Worm (Caenorhabditis elegans) whole organism, L4 larva: Measurements from ENCODE around the gene gei-15.

ENCODE experiments used
- F37D6.2 ChIP-seq: sonication (generic microtip); optimal IDR thresholded peaks from 2 replicates; lab custom pipeline; 2016; ENCODE audit warnings: mild to moderate bottlenecking, missing genetic modification characterization, missing compliant biosample characterization
- F44E2.7 ChIP-seq: fragments of 200-800 bp; sonication (Bioruptor generic); IDR thresholded peaks from 2 replicates; pipeline ENCODE4 v2.1.2; 2022; ENCODE audit warnings: missing genetic modification characterization, missing compliant biosample characterization
- Y5F2A.4 ChIP-seq: fragments of 200-800 bp; sonication (Bioruptor generic); optimal IDR thresholded peaks from 2 replicates; lab custom pipeline; 2018; ENCODE audit warnings: mild to moderate bottlenecking, missing genetic modification characterization, missing compliant biosample characterization
- Y75B8A.6 ChIP-seq: fragments of 200-800 bp; sonication (Bioruptor generic); IDR thresholded peaks from 2 replicates; pipeline ENCODE4 v1.3.6; 2022; ENCODE audit warnings: missing genetic modification reagents, missing genetic modification characterization, missing compliant biosample characterization
- aha-1 ChIP-seq: fragments of 150-350 bp; peaks from one replicate; lab custom pipeline; 2014; ENCODE audit warnings: missing biosample characterization, missing genetic modification characterization
- ama-1 ChIP-seq: fragments of 150-350 bp; optimal IDR thresholded peaks from 2 replicates; lab custom pipeline; 2014; ENCODE audit warnings: inconsistent platforms, mixed read lengths
- arid-1 ChIP-seq: fragments of 200-800 bp; sonication (Bioruptor generic); conservative IDR thresholded peaks from 2 replicates; pipeline ENCODE4 v1.3.6; 2022; ENCODE audit warnings: missing genetic modification reagents, missing genetic modification characterization, missing compliant biosample characterization
- ceh-44 ChIP-seq: fragments of 200-800 bp; sonication (Bioruptor generic); IDR thresholded peaks from 2 replicates; pipeline ENCODE4 v1.3.6; 2022; ENCODE audit warnings: missing genetic modification reagents, missing genetic modification characterization, missing compliant biosample characterization
- ceh-62 ChIP-seq: sonication (generic microtip); optimal IDR thresholded peaks from 2 replicates; lab custom pipeline; 2017; ENCODE audit warnings: missing biosample characterization, missing genetic modification characterization
- cey-2 ChIP-seq: sonication (generic microtip); optimal IDR thresholded peaks from 3 replicates; lab custom pipeline; 2017; ENCODE audit warnings: missing genetic modification characterization, mild to moderate bottlenecking, missing compliant biosample characterization, antibody characterized with exemption, borderline replicate concordance; ENCODE audit not compliant: insufficient read depth
- dmd-9 ChIP-seq: fragments of 200-800 bp; sonication (Bioruptor generic); IDR thresholded peaks from 2 replicates; pipeline ENCODE4 v1.3.6; 2022; ENCODE audit warnings: missing genetic modification reagents, missing genetic modification characterization, missing compliant biosample characterization
- dpl-1 ChIP-seq: fragments of 150-350 bp; optimal IDR thresholded peaks from 2 replicates; lab custom pipeline; 2014; ENCODE audit warnings: missing biosample characterization, missing genetic modification reagents, missing genetic modification characterization
- dve-1 ChIP-seq: sonication (generic microtip); optimal IDR thresholded peaks from 2 replicates; lab custom pipeline; 2017; ENCODE audit warnings: antibody characterized with exemption, mild to moderate bottlenecking, missing genetic modification characterization, missing compliant biosample characterization; ENCODE audit not compliant: insufficient read depth
- fkh-10 ChIP-seq: fragments of 150-350 bp; optimal IDR thresholded peaks from 2 replicates; lab custom pipeline; 2014; ENCODE audit warnings: missing biosample characterization, missing genetic modification reagents, missing genetic modification characterization
- gei-8 ChIP-seq: fragments of 200-800 bp; sonication (Bioruptor generic); optimal IDR thresholded peaks from 2 replicates; lab custom pipeline; 2018; ENCODE audit warnings: mild to moderate bottlenecking, missing genetic modification characterization, missing compliant biosample characterization
- hif-1 ChIP-seq, 2 experiments: sonication (generic microtip); optimal IDR thresholded peaks; 2 replicates each; lab custom pipeline; 2016 to 2017; ENCODE audit warnings: missing compliant biosample characterization in 2 of 2, missing genetic modification characterization in 2 of 2, missing genetic modification reagents in 2 of 2, missing genotype in 2 of 2, mild to moderate bottlenecking in 1 of 2
- hlh-30 ChIP-seq: sonication (generic microtip); optimal IDR thresholded peaks from 2 replicates; lab custom pipeline; 2017; ENCODE audit warnings: antibody characterized with exemption, mild to moderate bottlenecking, missing genetic modification characterization, missing compliant biosample characterization; ENCODE audit not compliant: insufficient read depth
- lin-1 ChIP-seq: fragments of 200-800 bp; sonication (Bioruptor generic); IDR thresholded peaks from 2 replicates; pipeline ENCODE4 v1.3.6; 2022; ENCODE audit warnings: missing genetic modification reagents, missing genetic modification characterization, missing compliant biosample characterization
- lin-13 ChIP-seq: fragments of 150-350 bp; optimal IDR thresholded peaks from 2 replicates; lab custom pipeline; 2014; ENCODE audit warnings: missing biosample characterization, missing genetic modification reagents, missing genetic modification characterization
- lin-15B ChIP-seq: fragments of 150-350 bp; sonication (generic microtip); optimal IDR thresholded peaks from 3 replicates; lab custom pipeline; 2014; ENCODE audit warnings: missing biosample characterization, missing genetic modification characterization
- lin-29 ChIP-seq: fragments of 200-800 bp; sonication (Bioruptor generic); IDR thresholded peaks from 2 replicates; pipeline ENCODE4 v1.3.6; 2022; ENCODE audit warnings: missing genetic modification reagents, missing genetic modification characterization, missing compliant biosample characterization
- lin-38 ChIP-seq: fragments of 200-800 bp; sonication (Bioruptor generic); IDR thresholded peaks from 2 replicates; pipeline ENCODE4 v1.3.6; 2022; ENCODE audit warnings: missing genetic modification reagents, missing genetic modification characterization, missing compliant biosample characterization
- lsy-2 ChIP-seq, 2 experiments: fragments of 150-350 bp in 1 of 2; sonication (generic microtip) in 1 of 2; optimal IDR thresholded peaks; 2 replicates each; lab custom pipeline; 2014 to 2017; ENCODE audit warnings: missing biosample characterization in 2 of 2, missing genetic modification characterization in 2 of 2
- madf-5 ChIP-seq, 2 experiments: fragments of 200-800 bp; sonication (Bioruptor generic); IDR thresholded peaks; 2 replicates each; pipeline ENCODE4 v1.3.6; 2022; ENCODE audit warnings: missing compliant biosample characterization in 2 of 2, missing genetic modification characterization in 2 of 2
- mdl-1 ChIP-seq, 2 experiments: fragments of 150-350 bp in 1 of 2; sonication (generic microtip) in 1 of 2; optimal IDR thresholded peaks; 2 replicates each; lab custom pipeline; 2014 to 2017; ENCODE audit warnings: missing biosample characterization in 2 of 2, missing genetic modification characterization in 2 of 2
- mxl-3 ChIP-seq: fragments of 200-800 bp; sonication (Bioruptor generic); optimal IDR thresholded peaks from 2 replicates; lab custom pipeline; 2018; ENCODE audit warnings: mild to moderate bottlenecking, missing genetic modification characterization, missing compliant biosample characterization
- nhr-10 ChIP-seq: fragments of 150-350 bp; optimal IDR thresholded peaks from 2 replicates; lab custom pipeline; 2014; ENCODE audit warnings: missing biosample characterization, missing genetic modification characterization
- nhr-11 ChIP-seq: fragments of 150-350 bp; optimal IDR thresholded peaks from 2 replicates; lab custom pipeline; 2014; ENCODE audit warnings: missing biosample characterization, missing genetic modification characterization
- nhr-25 ChIP-seq: sonication (generic microtip); optimal IDR thresholded peaks from 2 replicates; lab custom pipeline; 2017; ENCODE audit warnings: missing genetic modification characterization, mild to moderate bottlenecking, missing compliant biosample characterization, antibody characterized with exemption, moderate library complexity, borderline replicate concordance; ENCODE audit not compliant: insufficient read depth
- nhr-28 ChIP-seq: fragments of 150-350 bp; optimal IDR thresholded peaks from 2 replicates; lab custom pipeline; 2014; ENCODE audit warnings: missing biosample characterization, missing genetic modification characterization
- nhr-48 ChIP-seq: sonication (generic microtip); optimal IDR thresholded peaks from 2 replicates; lab custom pipeline; 2016; ENCODE audit warnings: mild to moderate bottlenecking, missing genetic modification characterization, missing compliant biosample characterization
- nhr-6 ChIP-seq: fragments of 150-350 bp; optimal IDR thresholded peaks from 2 replicates; lab custom pipeline; 2014; ENCODE audit warnings: missing biosample characterization, missing genetic modification characterization
- pha-4 ChIP-seq, 2 experiments: fragments of 150-350 bp in 1 of 2; fragments of 200-800 bp in 1 of 2; sonication (Bioruptor generic) in 1 of 2; IDR thresholded peaks in 1 of 2; optimal IDR thresholded peaks in 1 of 2; 2 replicates each; pipeline versions ENCODE4 v1.3.6 to Lab custom; 2014 to 2022; ENCODE audit warnings: missing genetic modification characterization in 2 of 2, missing genetic modification reagents in 2 of 2, missing biosample characterization in 1 of 2, missing compliant biosample characterization in 1 of 2
- pqm-1 ChIP-seq: sonication (generic microtip); optimal IDR thresholded peaks from 2 replicates; lab custom pipeline; 2017; ENCODE audit warnings: missing biosample characterization, missing genetic modification characterization
- tag-97 ChIP-seq: fragments of 200-800 bp; sonication (Bioruptor generic); IDR thresholded peaks from 2 replicates; pipeline ENCODE4 v1.3.6; 2022; ENCODE audit warnings: missing genetic modification characterization, missing compliant biosample characterization
- tra-1 ChIP-seq: fragments of 200-800 bp; sonication (Bioruptor generic); IDR thresholded peaks from 2 replicates; pipeline ENCODE4 v1.3.6; 2022; ENCODE audit warnings: missing genetic modification reagents, missing genetic modification characterization, missing compliant biosample characterization
- unc-39 ChIP-seq: sonication (generic microtip); optimal IDR thresholded peaks from 2 replicates; lab custom pipeline; 2017; ENCODE audit warnings: missing biosample characterization, missing genetic modification characterization
- unc-62 ChIP-seq, 3 experiments: fragments of 150-350 bp in 1 of 3; sonication (generic microtip); optimal IDR thresholded peaks in 2 of 3; peaks in 1 of 3; 1 replicate in 1 of 3; 2 replicates in 2 of 3; lab custom pipeline; 2014 to 2017; ENCODE audit warnings: missing biosample characterization in 3 of 3, missing genetic modification characterization in 3 of 3, missing genetic modification reagents in 3 of 3, missing genotype in 1 of 3
- vab-7 ChIP-seq: fragments of 200-800 bp; sonication (Bioruptor generic); IDR thresholded peaks from 2 replicates; pipeline ENCODE4 v1.3.6; 2022; ENCODE audit warnings: missing genetic modification reagents, missing genetic modification characterization, missing compliant biosample characterization
- zip-11 ChIP-seq: fragments of 200-800 bp; sonication (Bioruptor generic); IDR thresholded peaks from 2 replicates; pipeline ENCODE4 v1.3.6; 2022; ENCODE audit warnings: missing genetic modification characterization, missing compliant biosample characterization
- zip-2 ChIP-seq: fragments of 150-350 bp; optimal IDR thresholded peaks from 2 replicates; lab custom pipeline; 2014; ENCODE audit warnings: missing biosample characterization, missing genetic modification characterization
- ztf-7 ChIP-seq: fragments of 150-350 bp; optimal IDR thresholded peaks from 2 replicates; lab custom pipeline; 2014; ENCODE audit warnings: missing biosample characterization, missing genetic modification characterization

gei-15 gene

DNA sequence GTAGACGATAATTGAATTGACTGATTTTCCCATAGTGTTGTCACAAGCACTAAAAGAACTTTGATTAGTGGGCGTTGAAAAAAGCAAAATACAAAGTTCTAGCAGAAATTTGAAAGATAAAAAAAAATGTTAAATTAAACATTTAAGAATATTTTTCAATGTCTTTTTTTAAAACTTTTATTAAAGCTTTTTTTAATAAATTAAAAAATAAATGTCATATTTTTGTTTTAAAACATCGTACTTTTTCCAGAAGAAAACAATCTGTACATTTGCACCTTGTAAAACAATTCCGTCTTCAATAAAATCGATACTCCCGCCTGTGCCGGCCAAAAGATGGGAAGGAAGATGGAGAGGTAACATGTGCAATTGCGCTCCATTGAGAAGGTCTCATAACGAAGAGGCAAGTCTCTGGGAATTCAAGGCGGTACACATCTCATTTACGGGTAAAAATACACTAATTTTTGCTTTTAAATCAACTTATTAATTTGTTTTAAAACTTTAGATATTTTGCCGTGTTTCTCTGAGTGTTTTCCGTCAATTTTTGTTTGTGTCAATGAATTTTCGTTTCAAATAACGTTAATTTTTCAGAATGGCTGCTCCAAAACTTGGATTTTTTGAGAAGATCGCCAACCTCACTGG lies 17.7 kb upstream of the gei-15 start, which contains the start of the genes glr-6 and asg-2 (continued):
- TF ChIP-seq arid-1 (GFP tag; lab: Robert Waterston, UW) (0 out of 2 replicates have a peak, but pooled peaks have one; percentile 37), nhr-48 (tag; lab: Kevin White, UChicago) (peak; percentile 22), F44E2.7 (GFP tag; lab: Robert Waterston, UW) (no peak), ceh-44 (GFP tag; lab: Robert Waterston, UW) (no peak), nhr-25 (no peak), Y5F2A.4 (GFP tag; lab: Kevin White, UChicago) (no peak), nhr-28 (peak; percentile 88), cey-2 (tag; lab: Kevin White, UChicago) (no peak), nhr-6 (tag; lab: Kevin White, UChicago) (peak; percentile 74), lin-15B (peak; percentile 57), fkh-10 (GFP tag; lab: Kevin White, UChicago) (peak; percentile 79), lin-13 (GFP tag; lab: Kevin White, UChicago) (peak; percentile 78), ceh-62 (tag; lab: Kevin White, UChicago) (no peak), gei-8 (no peak), zip-11 (GFP tag; lab: Robert Waterston, UW) (no peak), aha-1 (tag; lab: Kevin White, UChicago) (peak; percentile 96), madf-5 (GFP tag; IDR thresholded peaks at IDR 0.05; lab: Robert Waterston, UW) (no peak), Y75B8A.6 (no peak), unc-39 (tag; lab: Kevin White, UChicago) (no peak), dmd-9 (GFP tag; lab: Robert Waterston, UW) (no peak), tra-1 (GFP tag; lab: Robert Waterston, UW) (no peak), lin-38 (peak; percentile 97), lsy-2 (tag; optimal IDR thresholded peaks at IDR 0.05; lab: Kevin White, UChicago) (peak in 1 of 2 experiments; percentile 90), vab-7 (GFP tag; lab: Robert Waterston, UW) (no peak), F37D6.2 (tag; lab: Kevin White, UChicago) (peak; percentile 0), lin-29 (GFP tag; lab: Robert Waterston, UW) (no peak), nhr-11 (tag; lab: Kevin White, UChicago) (peak; percentile 86), mxl-3 (GFP tag; lab: Kevin White, UChicago) (peak; percentile 38), lin-1 (no peak), tag-97 (GFP tag; lab: Robert Waterston, UW) (no peak), ztf-7 (tag; lab: Kevin White, UChicago) (no peak)

DNA sequence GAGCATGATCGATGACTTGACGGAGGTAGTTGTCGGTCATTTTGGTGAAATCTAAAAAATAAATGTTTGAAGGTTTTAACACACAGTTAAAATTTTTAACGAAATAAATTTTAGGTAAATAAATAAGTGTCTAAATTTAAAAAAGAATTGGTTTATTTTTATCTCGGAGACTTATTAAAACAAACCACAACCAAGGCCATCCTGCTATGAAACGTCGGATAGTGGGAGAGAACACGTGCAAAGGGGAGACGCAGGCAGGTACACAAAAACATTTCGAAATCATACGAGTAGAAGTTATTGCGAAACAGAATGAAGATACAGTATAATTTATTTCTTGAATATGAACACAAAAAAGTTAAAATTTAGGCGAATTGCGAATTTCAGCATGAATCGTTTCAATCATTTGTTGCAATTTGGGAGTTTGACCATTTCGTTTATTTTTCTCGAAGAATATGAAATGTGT lies 13.0 kb upstream of the gei-15 start, which contains the start of gene F41B4.3:
Gene F41B4.3, minus strand, starts transcription at position 51 of the 463 bp plus-strand sequence.
- TF ChIP-seq zip-2, result no peak
- TF ChIP-seq pqm-1, result no peak
- peak in 1 of 2 experiments; percentile 73 for TF ChIP-seq unc-62 (GFP tag; optimal IDR thresholded peaks at IDR 0.05 in 1 of 2; lab: Kevin White, UChicago)
- TF ChIP-seq unc-62 (tag; optimal IDR thresholded peaks at IDR 0.05; lab: Kevin White, UChicago), result no peak
- no peak for TF ChIP-seq dve-1 (tag; lab: Kevin White, UChicago)
- TF ChIP-seq F44E2.7 (GFP tag; lab: Robert Waterston, UW), result no peak
- TF ChIP-seq hlh-30 (tag; lab: Kevin White, UChicago), result peak; percentile 69
- TF ChIP-seq mdl-1 (tag; optimal IDR thresholded peaks at IDR 0.05; lab: Kevin White, UChicago), result peak in 1 of 2 experiments; percentile 31
- no peak for TF ChIP-seq nhr-48 (tag; lab: Kevin White, UChicago)
- TF ChIP-seq ama-1 (lab: Kevin White, UChicago), result no peak
- no peak for TF ChIP-seq pha-4 (GFP tag; IDR thresholded peaks at IDR 0.05; lab: Robert Waterston, UW)
- TF ChIP-seq pha-4 (tag; optimal IDR thresholded peaks at IDR 0.05; lab: Kevin White, UChicago), result no peak
- TF ChIP-seq nhr-10 (tag; lab: Kevin White, UChicago), result no peak
- no peak for TF ChIP-seq hif-1 (tag; optimal IDR thresholded peaks at IDR 0.05; lab: Kevin White, UChicago)
- TF ChIP-seq dpl-1, result no peak
